Worm (Caenorhabditis elegans) whole organism, L1 larva: ENCODE measurements around the gene nlp-31.

ENCODE experiments used
- ces-1 ChIP-seq: fragments of 150-350 bp; optimal IDR thresholded peaks from 2 replicates; lab custom pipeline; 2014; ENCODE audit warnings: missing biosample characterization, missing genetic modification reagents, missing genetic modification characterization
- lin-39 ChIP-seq: fragments of 150-350 bp; optimal IDR thresholded peaks from 2 replicates; lab custom pipeline; 2014; ENCODE audit warnings: missing biosample characterization, missing genetic modification reagents, missing genetic modification characterization
- nhr-76 ChIP-seq: sonication (generic microtip); optimal IDR thresholded peaks from 2 replicates; lab custom pipeline; 2017; ENCODE audit warnings: missing biosample characterization, missing genetic modification characterization
- nhr-85 ChIP-seq: sonication (generic microtip); peaks from one replicate; lab custom pipeline; 2016; ENCODE audit warnings: missing genetic modification characterization, inconsistent platforms, missing compliant biosample characterization
- snpc-4 ChIP-seq: fragments of 150-350 bp; optimal IDR thresholded peaks from 2 replicates; lab custom pipeline; 2014; ENCODE audit warnings: missing biosample characterization, missing genetic modification characterization
- sox-4 ChIP-seq: sonication (generic microtip); optimal IDR thresholded peaks from 2 replicates; lab custom pipeline; 2016; ENCODE audit warnings: missing genetic modification characterization, missing compliant biosample characterization
- unc-62 ChIP-seq: fragments of 150-350 bp; optimal IDR thresholded peaks from 2 replicates; lab custom pipeline; 2014; ENCODE audit warnings: missing biosample characterization, missing genetic modification reagents, missing genetic modification characterization
- ztf-11 ChIP-seq, 2 experiments: sonication (generic microtip); optimal IDR thresholded peaks; 2 replicates each; lab custom pipeline; 2016 to 2017; ENCODE audit warnings: missing genetic modification characterization in 2 of 2, missing biosample characterization in 1 of 2, missing compliant biosample characterization in 1 of 2

DNA sequence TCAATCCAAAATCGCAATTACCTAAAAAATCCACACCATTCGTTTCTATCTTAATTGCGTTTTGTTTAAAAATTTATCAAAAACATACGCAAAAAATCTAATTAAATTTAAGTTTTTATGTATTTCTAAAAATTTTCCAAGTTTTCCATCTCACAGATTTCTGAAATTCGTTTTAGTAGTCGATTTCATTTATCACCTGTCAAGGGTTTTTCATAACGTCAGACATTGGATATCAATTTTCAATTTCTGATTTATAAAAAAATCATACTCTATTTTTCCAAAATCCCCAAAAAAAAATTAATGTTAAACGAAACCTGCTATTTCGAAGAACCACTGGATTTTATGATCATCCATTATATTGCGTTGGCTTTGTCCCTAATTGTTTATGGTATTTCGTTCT lies 30.3 kb downstream of the nlp-31 start, which contains the start of gene srh-4:
- TF ChIP-seq nhr-85 (no peak), ztf-11 (tag; optimal IDR thresholded peaks at IDR 0.05; lab: Kevin White, UChicago) (no peak), snpc-4 (no peak), unc-62 (GFP tag; lab: Kevin White, UChicago) (no peak), nhr-76 (tag; lab: Kevin White, UChicago) (no peak), lin-39 (no peak), ces-1 (GFP tag; lab: Kevin White, UChicago) (no peak), sox-4 (tag; lab: Kevin White, UChicago) (no peak)
